Worm (Caenorhabditis elegans) whole organism, early embryonic: ENCODE data around the gene arx-5.

Experiments used
- B0310.2 ChIP-seq: sonication (generic microtip); optimal IDR thresholded peaks from 2 replicates; lab custom pipeline; 2016; ENCODE audit warnings: mild to moderate bottlenecking, missing genetic modification characterization, missing compliant biosample characterization
- F13C5.2 ChIP-seq: sonication (generic microtip); optimal IDR thresholded peaks from 2 replicates; lab custom pipeline; 2017; ENCODE audit warnings: mild to moderate bottlenecking, missing genetic modification characterization, inconsistent platforms, missing compliant biosample characterization
- aly-1 ChIP-seq: sonication (generic microtip); optimal IDR thresholded peaks from 2 replicates; lab custom pipeline; 2016; ENCODE audit warnings: missing genetic modification characterization, missing compliant biosample characterization
- ama-1 ChIP-seq: fragments of 150-350 bp; optimal IDR thresholded peaks from 2 replicates; lab custom pipeline; 2014
- ceh-13 ChIP-seq: fragments of 200-800 bp; sonication (Bioruptor generic); optimal IDR thresholded peaks from 2 replicates; lab custom pipeline; 2018; ENCODE audit warnings: mild to moderate bottlenecking, missing genetic modification characterization, missing compliant biosample characterization
- ceh-36 ChIP-seq: sonication (generic microtip); optimal IDR thresholded peaks from 2 replicates; lab custom pipeline; 2016; ENCODE audit warnings: missing genetic modification characterization, inconsistent platforms, missing compliant biosample characterization
- ets-7 ChIP-seq: sonication (generic microtip); optimal IDR thresholded peaks from 2 replicates; lab custom pipeline; 2016; ENCODE audit warnings: missing genotype, missing genetic modification characterization, missing compliant biosample characterization
- flt-1 ChIP-seq: fragments of 200-800 bp; sonication (Bioruptor generic); IDR thresholded peaks from 2 replicates; pipeline ENCODE4 v1.3.6; 2022; ENCODE audit warnings: missing genetic modification characterization, missing compliant biosample characterization
- hmbx-1 ChIP-seq: sonication (generic microtip); optimal IDR thresholded peaks from 2 replicates; lab custom pipeline; 2016; ENCODE audit warnings: mild to moderate bottlenecking, missing genetic modification characterization, missing compliant biosample characterization
- hmg-4 ChIP-seq: fragments of 200-800 bp; sonication (Bioruptor generic); optimal IDR thresholded peaks from 2 replicates; lab custom pipeline; 2018; ENCODE audit warnings: mild to moderate bottlenecking, missing genetic modification characterization, missing compliant biosample characterization
- hnd-1 ChIP-seq: sonication (generic microtip); optimal IDR thresholded peaks from 2 replicates; lab custom pipeline; 2016; ENCODE audit warnings: missing genetic modification characterization, missing compliant biosample characterization
- pes-1 ChIP-seq: fragments of 200-800 bp; sonication (Bioruptor generic); IDR thresholded peaks from 2 replicates; pipeline ENCODE4 v1.3.6; 2022; ENCODE audit warnings: missing genetic modification reagents, missing genetic modification characterization, missing compliant biosample characterization
- scrt-1 ChIP-seq: fragments of 200-800 bp; sonication (Bioruptor generic); IDR thresholded peaks from 2 replicates; pipeline ENCODE4 v1.3.6; 2022; ENCODE audit warnings: missing genetic modification characterization, missing compliant biosample characterization
- sea-1 ChIP-seq: fragments of 200-800 bp; sonication (Bioruptor generic); conservative IDR thresholded peaks from 2 replicates; pipeline ENCODE4 v1.3.6; 2022; ENCODE audit warnings: missing genetic modification characterization, missing compliant biosample characterization
- tbx-11 ChIP-seq: fragments of 200-800 bp; sonication (Bioruptor generic); IDR thresholded peaks from 2 replicates; pipeline ENCODE4 v1.3.6; 2022; ENCODE audit warnings: missing genetic modification characterization, missing compliant biosample characterization
- tbx-37 ChIP-seq: fragments of 200-800 bp; sonication (Bioruptor generic); conservative IDR thresholded peaks from 2 replicates; pipeline ENCODE4 v1.3.6; 2022; ENCODE audit warnings: missing genetic modification reagents, missing genetic modification characterization, missing compliant biosample characterization
- tra-4 ChIP-seq: sonication (generic microtip); optimal IDR thresholded peaks from 2 replicates; lab custom pipeline; 2017; ENCODE audit warnings: missing genetic modification characterization, missing compliant biosample characterization

arx-5 gene

DNA sequence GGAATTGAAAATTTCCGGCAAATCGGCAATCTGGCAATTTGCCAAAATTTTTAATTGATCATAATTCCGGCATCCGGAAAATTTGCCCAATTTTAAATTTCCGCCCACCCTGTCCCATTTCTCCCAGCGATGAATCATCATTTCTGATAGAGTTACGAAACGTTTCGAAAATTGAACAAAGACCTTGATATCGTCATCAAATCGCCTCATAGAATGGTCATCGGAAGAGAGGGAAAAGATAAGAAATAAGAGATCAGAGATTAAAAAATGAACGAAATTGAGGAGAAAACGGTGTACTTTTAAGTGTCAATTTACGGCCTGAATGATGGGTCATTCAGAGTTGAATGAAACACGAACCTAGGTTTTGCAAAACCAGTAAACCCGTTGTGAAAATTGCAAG lies 29.7 kb upstream of the arx-5 start:
- no peak for TF ChIP-seq hmg-4 (GFP tag; lab: Kevin White, UChicago)
- no peak for TF ChIP-seq ceh-13
- no peak for TF ChIP-seq tra-4
- no peak for TF ChIP-seq F13C5.2 (tag; lab: Kevin White, UChicago)

DNA sequence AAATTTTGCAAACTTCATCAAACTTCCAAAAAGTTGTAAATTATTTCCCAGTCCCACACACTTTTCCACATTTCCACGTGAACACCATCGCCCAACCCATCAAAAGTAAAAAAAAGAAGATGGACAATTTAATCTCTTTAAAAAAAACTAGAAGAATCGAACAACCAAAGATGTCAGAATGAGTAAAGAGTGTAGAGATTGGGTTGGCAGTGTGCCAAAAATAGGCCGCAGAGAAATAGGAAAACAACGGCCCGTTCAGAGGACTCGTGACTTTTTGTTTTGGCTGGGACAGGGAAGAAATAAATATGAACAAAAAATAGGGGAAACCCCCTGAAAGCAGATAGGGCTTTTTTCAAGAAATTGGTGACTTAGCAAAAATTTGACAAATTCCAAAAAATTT lies 25.0 kb upstream of the arx-5 start:
- no peak for TF ChIP-seq ceh-36
- TF ChIP-seq flt-1, result no peak
- no peak for TF ChIP-seq hmg-4 (GFP tag; lab: Kevin White, UChicago)
- TF ChIP-seq F13C5.2 (tag; lab: Kevin White, UChicago), result no peak
- no peak for TF ChIP-seq B0310.2 (tag; lab: Kevin White, UChicago)
- no peak for TF ChIP-seq tra-4
- TF ChIP-seq hmbx-1, result no peak
- no peak for TF ChIP-seq ama-1 (lab: Kevin White, UChicago)
- TF ChIP-seq ets-7 (tag; lab: Kevin White, UChicago), result no peak
- TF ChIP-seq ceh-13, result no peak
- no peak for TF ChIP-seq aly-1
- TF ChIP-seq hnd-1, result no peak

DNA sequence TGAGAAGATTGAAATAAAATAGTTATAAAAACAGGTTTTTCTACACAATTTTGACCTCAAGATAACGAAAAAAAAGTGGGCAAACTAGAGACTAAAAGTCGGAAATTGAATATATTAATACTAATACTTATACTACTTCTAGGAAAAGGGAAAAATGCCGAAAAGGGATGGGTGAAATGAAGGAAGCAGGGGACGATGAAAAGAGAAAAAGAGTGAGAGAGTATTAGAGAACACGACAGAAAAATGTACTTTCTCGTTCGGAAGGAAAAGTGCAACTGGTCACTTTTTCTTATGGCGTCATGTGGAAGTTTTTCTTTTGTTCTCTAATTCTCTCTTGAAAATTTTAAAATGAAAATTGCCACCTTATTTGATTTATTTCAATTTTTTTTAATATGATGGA lies 23.4 kb upstream of the arx-5 start:
- no peak for TF ChIP-seq hmbx-1
- TF ChIP-seq B0310.2 (tag; lab: Kevin White, UChicago), result no peak
- TF ChIP-seq tbx-37 (GFP tag; lab: Robert Waterston, UW), result no peak
- TF ChIP-seq hnd-1, result no peak
- TF ChIP-seq scrt-1, result no peak
- no peak for TF ChIP-seq flt-1
- no peak for TF ChIP-seq ama-1 (lab: Kevin White, UChicago)

DNA sequence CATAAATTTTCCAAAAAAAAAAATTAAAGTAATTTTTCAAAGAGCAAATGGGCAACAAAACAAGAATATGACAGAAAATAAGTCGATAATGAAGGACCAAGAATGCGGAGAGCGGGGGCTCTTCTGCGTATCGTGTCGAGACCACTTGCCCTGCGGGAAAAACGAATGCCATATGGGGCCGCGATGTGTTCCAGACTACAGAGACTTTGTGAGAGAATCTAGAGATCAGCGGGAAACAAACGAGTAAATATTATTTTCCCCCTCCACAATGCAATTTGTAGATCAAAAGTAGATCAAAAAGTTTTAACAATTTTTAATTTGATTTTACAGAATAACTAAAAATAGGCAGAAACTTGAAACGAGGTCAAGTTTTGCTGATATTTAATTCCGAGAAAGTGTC lies 22.3 kb upstream of the arx-5 start:
- TF ChIP-seq tra-4, result no peak
- TF ChIP-seq hmbx-1, result no peak
- TF ChIP-seq ceh-13, result no peak
- TF ChIP-seq scrt-1, result no peak
- no peak for TF ChIP-seq F13C5.2 (tag; lab: Kevin White, UChicago)
- no peak for TF ChIP-seq tbx-37 (GFP tag; lab: Robert Waterston, UW)
- no peak for TF ChIP-seq tbx-11
- no peak for TF ChIP-seq ceh-36
- no peak for TF ChIP-seq flt-1
- TF ChIP-seq hmg-4 (GFP tag; lab: Kevin White, UChicago), result no peak
- no peak for TF ChIP-seq B0310.2 (tag; lab: Kevin White, UChicago)
- no peak for TF ChIP-seq pes-1 (GFP tag; lab: Robert Waterston, UW)
- TF ChIP-seq aly-1, result no peak

DNA sequence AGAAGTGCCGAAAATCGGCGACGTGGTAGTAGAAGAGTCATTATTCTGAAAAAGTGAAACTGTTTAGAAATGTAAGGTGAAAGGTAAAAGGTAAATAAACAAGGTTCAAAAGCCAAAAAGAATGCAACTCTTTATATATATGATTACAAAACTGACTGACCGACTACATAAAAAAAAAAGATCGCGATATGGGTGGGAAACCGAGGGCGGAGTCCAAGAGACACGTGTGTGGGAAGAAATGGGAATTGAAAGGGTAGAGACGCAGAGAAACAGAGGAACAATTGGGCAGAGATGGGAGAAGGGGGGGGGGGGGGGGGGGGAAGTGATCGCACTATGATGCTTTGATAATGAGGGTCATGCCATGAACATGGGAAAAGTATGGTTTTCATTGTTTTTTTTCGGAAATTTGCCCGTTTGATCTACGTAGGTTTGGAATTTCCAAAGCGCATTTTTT lies 21.0 kb upstream of the arx-5 start, which contains the start of gene Y37D8A.4:
TSS of gene Y37D8A.4 (minus strand) at position 51 of the 454 bp plus-strand sequence.
- TF ChIP-seq sea-1 (GFP tag; lab: Robert Waterston, UW), result no peak
- no peak for TF ChIP-seq tra-4

DNA sequence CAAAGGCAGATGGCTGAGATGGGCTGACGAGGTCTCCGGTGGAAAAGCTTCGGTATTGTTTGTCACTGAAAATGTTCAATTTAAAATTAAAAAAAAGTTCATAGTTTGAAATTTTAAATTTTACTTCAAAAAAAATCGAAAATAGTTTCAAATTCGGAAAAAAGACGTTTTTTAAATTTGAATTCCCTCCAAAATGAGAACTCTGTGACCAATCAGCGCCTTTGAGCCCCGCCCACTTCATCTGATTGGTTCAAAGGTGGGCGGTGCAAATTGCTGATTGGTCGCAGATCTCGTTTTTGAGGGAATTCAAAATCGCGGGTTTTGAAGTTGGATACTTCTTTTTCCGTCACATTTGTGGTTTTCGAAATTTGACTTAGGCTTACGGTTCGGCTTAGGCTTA lies 20.4 kb upstream of the arx-5 start:
- TF ChIP-seq ceh-36 (no peak), tbx-11 (no peak), tbx-37 (GFP tag; lab: Robert Waterston, UW) (no peak), scrt-1 (no peak)

DNA sequence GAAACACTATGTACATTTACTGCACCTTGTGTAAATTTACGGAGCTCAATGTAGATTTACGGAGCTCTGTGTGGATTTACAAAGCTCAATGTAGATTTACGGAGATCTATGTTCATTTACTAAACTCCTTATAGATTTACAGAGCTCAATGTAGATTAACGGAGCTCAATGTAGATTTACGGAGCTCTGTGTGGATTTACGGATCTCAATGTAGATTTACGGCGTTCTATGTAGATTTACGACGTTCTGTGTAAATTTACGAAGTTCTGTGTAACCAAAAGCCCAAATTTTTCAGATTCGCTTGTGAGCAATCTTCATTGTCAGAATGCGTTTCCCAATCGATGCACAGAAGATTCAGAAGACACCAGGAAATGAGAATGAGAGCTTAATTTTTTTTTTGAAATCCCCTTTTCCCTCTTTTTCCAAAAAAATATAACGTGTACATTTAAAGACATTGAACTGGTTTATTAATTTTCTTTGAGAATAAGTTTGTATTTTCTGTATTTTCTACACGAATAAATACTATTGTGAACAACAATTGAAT lies 18.9 kb upstream of the arx-5 start:
- TF ChIP-seq flt-1, result no peak
- no peak for TF ChIP-seq B0310.2 (tag; lab: Kevin White, UChicago)
- no peak for TF ChIP-seq F13C5.2 (tag; lab: Kevin White, UChicago)
- TF ChIP-seq tbx-11, result no peak
- no peak for TF ChIP-seq ama-1 (lab: Kevin White, UChicago)
- no peak for TF ChIP-seq ceh-13
- TF ChIP-seq hmg-4 (GFP tag; lab: Kevin White, UChicago), result no peak
- no peak for TF ChIP-seq tbx-37 (GFP tag; lab: Robert Waterston, UW)
- TF ChIP-seq aly-1, result no peak
- TF ChIP-seq hmbx-1, result no peak
- TF ChIP-seq scrt-1, result no peak
- TF ChIP-seq sea-1 (GFP tag; lab: Robert Waterston, UW), result no peak
- no peak for TF ChIP-seq ceh-36
- TF ChIP-seq hnd-1, result no peak
- no peak for TF ChIP-seq ets-7 (tag; lab: Kevin White, UChicago)
- TF ChIP-seq tra-4, result no peak
- no peak for TF ChIP-seq pes-1 (GFP tag; lab: Robert Waterston, UW)

DNA sequence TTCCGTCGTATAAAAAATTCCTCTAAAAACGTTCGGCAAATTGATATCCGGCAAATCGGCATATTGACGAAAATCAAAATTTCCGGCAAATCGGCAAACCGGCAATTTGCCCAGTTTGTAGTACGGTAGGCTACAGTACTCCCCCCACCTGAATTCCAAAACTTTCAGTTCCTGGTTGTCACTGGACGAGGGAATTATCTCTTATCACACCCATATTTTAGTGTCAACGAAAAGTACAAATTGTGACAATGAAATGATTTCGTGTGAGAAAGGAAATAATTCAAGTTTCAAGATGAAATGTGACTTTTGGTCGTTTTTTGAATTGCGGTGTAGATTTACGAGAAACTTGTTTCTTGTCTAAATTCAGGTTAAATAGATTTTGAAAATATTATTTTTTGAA lies 15.2 kb upstream of the arx-5 start:
- TF ChIP-seq ama-1 (lab: Kevin White, UChicago) (no peak), flt-1 (no peak), ets-7 (tag; lab: Kevin White, UChicago) (no peak), hmg-4 (GFP tag; lab: Kevin White, UChicago) (no peak), ceh-36 (no peak), F13C5.2 (tag; lab: Kevin White, UChicago) (no peak)

DNA sequence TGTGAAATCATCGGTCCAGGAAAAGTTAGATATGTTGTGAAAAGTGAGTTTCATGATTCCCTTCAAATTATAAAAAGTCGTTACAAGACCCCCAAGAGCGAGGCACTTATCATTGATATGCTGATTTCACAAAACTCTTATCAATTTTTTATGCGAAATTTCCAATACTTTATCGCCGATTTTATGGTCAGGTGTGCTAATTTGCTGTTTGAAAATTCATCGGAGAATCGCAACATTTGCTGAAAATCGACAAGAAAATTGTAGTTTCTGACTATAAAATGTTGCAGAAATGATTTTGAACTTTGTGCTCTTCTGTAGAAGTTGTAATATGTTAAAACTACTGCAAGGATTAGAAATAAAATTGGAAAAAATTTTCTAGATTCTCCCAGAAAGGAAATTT lies 13.8 kb upstream of the arx-5 start:
- TF ChIP-seq tbx-11, result no peak
- TF ChIP-seq ets-7 (tag; lab: Kevin White, UChicago), result no peak
- no peak for TF ChIP-seq aly-1
- no peak for TF ChIP-seq B0310.2 (tag; lab: Kevin White, UChicago)
- no peak for TF ChIP-seq tbx-37 (GFP tag; lab: Robert Waterston, UW)
- no peak for TF ChIP-seq hnd-1
